Worm (Caenorhabditis elegans) whole organism, L1 larva: ENCODE results near the gene cox-5A.

Experiments used
- ceh-82 ChIP-seq, 3 experiments: fragments of 150-350 bp in 1 of 3; sonication (generic microtip) in 2 of 3; optimal IDR thresholded peaks; 2 replicates each; lab custom pipeline; 2014 to 2017; ENCODE audit warnings: missing biosample characterization in 3 of 3, missing genetic modification characterization in 3 of 3
- ceh-90 ChIP-seq: sonication (generic microtip); optimal IDR thresholded peaks from 2 replicates; lab custom pipeline; 2016; ENCODE audit warnings: missing genetic modification characterization, missing compliant biosample characterization
- jun-1 ChIP-seq: fragments of 150-350 bp; optimal IDR thresholded peaks from 2 replicates; lab custom pipeline; 2014; ENCODE audit warnings: missing biosample characterization, missing genetic modification reagents, missing genetic modification characterization
- lin-13 ChIP-seq: fragments of 150-350 bp; optimal IDR thresholded peaks from 2 replicates; lab custom pipeline; 2014; ENCODE audit warnings: missing biosample characterization, missing genetic modification reagents, missing genetic modification characterization
- lin-14 ChIP-seq: fragments of 200-800 bp; sonication (Bioruptor generic); optimal IDR thresholded peaks from 2 replicates; lab custom pipeline; 2018; ENCODE audit warnings: mild to moderate bottlenecking, missing genetic modification characterization, moderate library complexity, missing compliant biosample characterization
- nhr-77 ChIP-seq: fragments of 150-350 bp; optimal IDR thresholded peaks from 2 replicates; lab custom pipeline; 2014; ENCODE audit warnings: missing biosample characterization, missing genetic modification characterization
- nhr-84 ChIP-seq: sonication (generic microtip); optimal IDR thresholded peaks from 2 replicates; lab custom pipeline; 2017; ENCODE audit warnings: missing biosample characterization, missing genetic modification characterization
- sptf-1 ChIP-seq: fragments of 150-350 bp; optimal IDR thresholded peaks from 2 replicates; lab custom pipeline; 2014; ENCODE audit warnings: missing biosample characterization, missing genetic modification characterization
- unc-30 ChIP-seq: sonication (generic microtip); optimal IDR thresholded peaks from 2 replicates; lab custom pipeline; 2017; ENCODE audit warnings: missing biosample characterization, missing genetic modification characterization

DNA sequence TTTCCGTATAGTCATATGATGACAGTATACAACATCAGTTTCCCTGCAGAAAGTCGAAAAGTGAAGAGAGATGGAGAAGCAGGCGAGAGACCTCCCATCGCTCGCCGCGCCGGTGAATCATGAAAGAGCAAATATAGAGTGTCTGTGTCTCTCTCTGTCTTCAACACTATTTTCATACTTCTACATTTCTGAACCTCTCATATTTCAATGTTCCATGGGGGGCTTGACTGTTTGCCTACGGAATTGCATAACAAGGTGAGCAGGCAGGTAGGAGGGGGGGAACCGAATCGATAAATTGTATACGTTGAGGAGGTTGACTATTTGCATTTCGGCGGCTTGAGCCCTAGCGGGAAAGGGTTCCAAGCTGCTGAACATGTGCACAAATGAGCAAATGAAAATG lies 14.6 kb downstream of the cox-5A start:
- no peak for TF ChIP-seq nhr-84 (tag; lab: Kevin White, UChicago)
- no peak for TF ChIP-seq lin-13 (GFP tag; lab: Kevin White, UChicago)
- no peak for TF ChIP-seq ceh-82 (tag; optimal IDR thresholded peaks at IDR 0.05; lab: Kevin White, UChicago)
- TF ChIP-seq ceh-90 (tag; lab: Kevin White, UChicago): no peak
- TF ChIP-seq sptf-1 (tag; lab: Kevin White, UChicago): no peak
- TF ChIP-seq lin-14 (GFP tag; lab: Kevin White, UChicago): peak; percentile 53
- TF ChIP-seq jun-1 (tag; lab: Kevin White, UChicago): peak; percentile 70
- no peak for TF ChIP-seq unc-30 (tag; lab: Kevin White, UChicago)
- peak; percentile 52 for TF ChIP-seq nhr-77
